Worm (Caenorhabditis elegans) whole organism, L3 larva: Measurements from ENCODE around the gene igeg-2.

Experiments used
- R02D3.7 ChIP-seq: fragments of 150-350 bp; optimal IDR thresholded peaks from 2 replicates; lab custom pipeline; 2014; ENCODE audit warnings: missing biosample characterization, missing genetic modification characterization
- ama-1 ChIP-seq: fragments of 150-350 bp; optimal IDR thresholded peaks from 2 replicates; lab custom pipeline; 2018
- ceh-28 ChIP-seq: fragments of 150-350 bp; optimal IDR thresholded peaks from 2 replicates; lab custom pipeline; 2014; ENCODE audit warnings: missing biosample characterization, missing genetic modification reagents, missing genetic modification characterization
- ceh-82 ChIP-seq: fragments of 150-350 bp; optimal IDR thresholded peaks from 2 replicates; lab custom pipeline; 2014; ENCODE audit warnings: missing biosample characterization, missing genetic modification characterization
- ceh-9 ChIP-seq: sonication (generic microtip); optimal IDR thresholded peaks from 2 replicates; lab custom pipeline; 2018; ENCODE audit warnings: missing biosample characterization, missing genetic modification characterization
- egl-27 ChIP-seq: sonication (generic microtip); optimal IDR thresholded peaks from 4 replicates; lab custom pipeline; 2017; ENCODE audit warnings: missing biosample characterization, missing genetic modification reagents, missing genetic modification characterization
- egl-5 ChIP-seq: fragments of 150-350 bp; optimal IDR thresholded peaks from 2 replicates; lab custom pipeline; 2017; ENCODE audit warnings: missing biosample characterization, missing genetic modification reagents, missing genetic modification characterization, inconsistent platforms
- elt-1 ChIP-seq: fragments of 150-350 bp; optimal IDR thresholded peaks from 2 replicates; lab custom pipeline; 2014; ENCODE audit warnings: missing biosample characterization, missing genetic modification characterization
- elt-2 ChIP-seq: sonication (generic microtip); optimal IDR thresholded peaks from 2 replicates; lab custom pipeline; 2016; ENCODE audit warnings: missing genetic modification reagents, mild to moderate bottlenecking, missing genetic modification characterization, missing compliant biosample characterization
- elt-3 ChIP-seq, 3 experiments: fragments of 150-350 bp in 1 of 3; sonication (generic microtip) in 2 of 3; optimal IDR thresholded peaks; 2 replicates in 2 of 3; 4 replicates in 1 of 3; lab custom pipeline; 2014 to 2017; ENCODE audit warnings: missing biosample characterization in 3 of 3, missing genetic modification characterization in 3 of 3
- eor-1 ChIP-seq, 2 experiments: fragments of 150-350 bp; optimal IDR thresholded peaks; 2 replicates each; lab custom pipeline; 2014 to 2018; ENCODE audit warnings: missing biosample characterization in 2 of 2, missing genetic modification characterization in 2 of 2
- fkh-10 ChIP-seq: sonication (generic microtip); optimal IDR thresholded peaks from 2 replicates; lab custom pipeline; 2017; ENCODE audit warnings: missing biosample characterization, missing genetic modification reagents, missing genetic modification characterization
- fkh-2 ChIP-seq: fragments of 150-350 bp; optimal IDR thresholded peaks from 2 replicates; lab custom pipeline; 2014; ENCODE audit warnings: missing biosample characterization, missing genetic modification reagents, missing genetic modification characterization
- fos-1 ChIP-seq: fragments of 150-350 bp; optimal IDR thresholded peaks from 2 replicates; lab custom pipeline; 2014; ENCODE audit warnings: missing biosample characterization, missing genetic modification characterization
- hmg-11 ChIP-seq: sonication (generic microtip); optimal IDR thresholded peaks from 2 replicates; lab custom pipeline; 2016; ENCODE audit warnings: missing genetic modification characterization, missing compliant biosample characterization
- jun-1 ChIP-seq: fragments of 150-350 bp; optimal IDR thresholded peaks from 2 replicates; lab custom pipeline; 2014; ENCODE audit warnings: missing biosample characterization, missing genetic modification reagents, missing genetic modification characterization
- lin-15B ChIP-seq: fragments of 150-350 bp; optimal IDR thresholded peaks from 2 replicates; lab custom pipeline; 2014; ENCODE audit warnings: missing biosample characterization, missing genetic modification characterization
- lin-39 ChIP-seq: fragments of 150-350 bp; optimal IDR thresholded peaks from 2 replicates; lab custom pipeline; 2018; ENCODE audit warnings: missing biosample characterization, missing genetic modification reagents, missing genetic modification characterization
- lsy-12 ChIP-seq: sonication (generic microtip); optimal IDR thresholded peaks from 2 replicates; lab custom pipeline; 2016; ENCODE audit warnings: mild to moderate bottlenecking, missing genetic modification characterization, missing compliant biosample characterization
- mdl-1 ChIP-seq: fragments of 150-350 bp; optimal IDR thresholded peaks from 2 replicates; lab custom pipeline; 2014; ENCODE audit warnings: missing biosample characterization, missing genetic modification characterization
- nfya-1 ChIP-seq: sonication (generic microtip); optimal IDR thresholded peaks from 2 replicates; lab custom pipeline; 2017; ENCODE audit warnings: missing genetic modification characterization, mild to moderate bottlenecking, missing compliant biosample characterization, antibody characterized with exemption, moderate library complexity; ENCODE audit not compliant: insufficient read depth
- nhr-23 ChIP-seq: fragments of 150-350 bp; optimal IDR thresholded peaks from 2 replicates; lab custom pipeline; 2014; ENCODE audit warnings: missing biosample characterization, missing genetic modification reagents, missing genetic modification characterization
- nhr-25 ChIP-seq: sonication (generic microtip); optimal IDR thresholded peaks from 2 replicates; lab custom pipeline; 2017; ENCODE audit warnings: missing biosample characterization, missing genetic modification characterization
- nhr-43 ChIP-seq: sonication (generic microtip); optimal IDR thresholded peaks from 2 replicates; lab custom pipeline; 2016; ENCODE audit warnings: mild to moderate bottlenecking, missing genetic modification characterization, missing compliant biosample characterization; ENCODE audit not compliant: poor library complexity, severe bottlenecking
- nhr-76 ChIP-seq: fragments of 150-350 bp; sonication (generic microtip); optimal IDR thresholded peaks from 5 replicates; lab custom pipeline; 2014; ENCODE audit warnings: missing biosample characterization, missing genetic modification characterization
- pha-4 ChIP-seq: fragments of 150-350 bp; optimal IDR thresholded peaks from 2 replicates; lab custom pipeline; 2014; ENCODE audit warnings: missing biosample characterization, missing genetic modification reagents, missing genetic modification characterization
- pqm-1 ChIP-seq: fragments of 150-350 bp; optimal IDR thresholded peaks from 2 replicates; lab custom pipeline; 2017; ENCODE audit warnings: missing biosample characterization, missing genetic modification characterization, inconsistent platforms
- sea-2 ChIP-seq: fragments of 150-350 bp; sonication (generic microtip); optimal IDR thresholded peaks from 4 replicates; lab custom pipeline; 2014; ENCODE audit warnings: missing biosample characterization, missing genetic modification reagents, missing genetic modification characterization
- skn-1 ChIP-seq: fragments of 150-350 bp; optimal IDR thresholded peaks from 2 replicates; lab custom pipeline; 2014; ENCODE audit warnings: missing biosample characterization, missing genetic modification characterization
- snpc-4 ChIP-seq: fragments of 150-350 bp; optimal IDR thresholded peaks from 2 replicates; lab custom pipeline; 2014; ENCODE audit warnings: missing biosample characterization, missing genetic modification characterization
- tbx-2 ChIP-seq: sonication (generic microtip); optimal IDR thresholded peaks from 2 replicates; lab custom pipeline; 2016; ENCODE audit warnings: mild to moderate bottlenecking, missing genetic modification characterization, missing compliant biosample characterization
- unc-39 ChIP-seq: sonication (generic microtip); optimal IDR thresholded peaks from 4 replicates; lab custom pipeline; 2017; ENCODE audit warnings: missing biosample characterization, missing genetic modification characterization
- zag-1 ChIP-seq: fragments of 150-350 bp; optimal IDR thresholded peaks from 2 replicates; lab custom pipeline; 2014; ENCODE audit warnings: missing biosample characterization, missing genetic modification characterization
- ztf-11 ChIP-seq: fragments of 150-350 bp; optimal IDR thresholded peaks from 2 replicates; lab custom pipeline; 2014; ENCODE audit warnings: missing biosample characterization, missing genetic modification characterization

The igeg-2 gene

ce11 chrX:11435488-11435887 is 10.9 kb downstream of the igeg-2 start:
- no peak for TF ChIP-seq snpc-4 (tag; lab: Kevin White, UChicago)
- no peak for TF ChIP-seq R02D3.7
- TF ChIP-seq zag-1 (tag; lab: Kevin White, UChicago): no peak

ce11 chrX:11433488-11433887 is 12.9 kb downstream of the igeg-2 start, which contains the start of gene hum-4:
hum-4 (minus strand) TSS chrX:11433588.
- TF ChIP-seq lsy-12 (tag; lab: Kevin White, UChicago) (no peak), elt-3 (tag; optimal IDR thresholded peaks at IDR 0.05; lab: Kevin White, UChicago) (peak in 1 of 3 experiments; percentile 36), skn-1 (tag; lab: Kevin White, UChicago) (no peak), nhr-76 (tag; lab: Kevin White, UChicago) (no peak)

- TF ChIP-seq egl-27 (no peak), ceh-9 (tag; lab: Kevin White, UChicago) (no peak), snpc-4 (tag; lab: Kevin White, UChicago) (no peak), unc-39 (no peak), sea-2 (GFP tag; lab: Kevin White, UChicago) (no peak), skn-1 (tag; lab: Kevin White, UChicago) (no peak), pha-4 (tag; lab: Kevin White, UChicago) (no peak), nhr-25 (tag; lab: Kevin White, UChicago) (no peak), elt-1 (tag; lab: Kevin White, UChicago) (no peak), lin-39 (no peak), mdl-1 (tag; lab: Kevin White, UChicago) (no peak), elt-3 (tag; optimal IDR thresholded peaks at IDR 0.05; lab: Kevin White, UChicago) (no peak)
- TF ChIP-seq, all 47 proteins: peak for 0
Measured at ce11 chrX:11427550-11427949, 18.9 kb downstream of the igeg-2 start.

ce11 chrX:11426647-11427046 is 19.8 kb downstream of the igeg-2 start:
- TF ChIP-seq nfya-1 (tag; lab: Kevin White, UChicago): no peak
- TF ChIP-seq ceh-28 (tag; lab: Kevin White, UChicago): no peak
- TF ChIP-seq elt-2 (tag; lab: Kevin White, UChicago): peak; percentile 57

- TF ChIP-seq nhr-25 (tag; lab: Kevin White, UChicago): peak; percentile 72
- TF ChIP-seq hmg-11 (tag; lab: Kevin White, UChicago): no peak
- TF ChIP-seq nhr-23 (tag; lab: Kevin White, UChicago): peak; percentile 4
Measured at ce11 chrX:11419988-11420387, 26.4 kb downstream of the igeg-2 start, which contains the start of gene F46C3.6. F46C3.6 (minus strand) TSS chrX:11420074.

- TF ChIP-seq skn-1 (tag; lab: Kevin White, UChicago) (no peak), pha-4 (tag; lab: Kevin White, UChicago) (peak; percentile 10), egl-27 (no peak), ama-1 (lab: Kevin White, UChicago) (no peak), mdl-1 (tag; lab: Kevin White, UChicago) (no peak), snpc-4 (tag; lab: Kevin White, UChicago) (no peak), fkh-10 (no peak), ceh-28 (tag; lab: Kevin White, UChicago) (no peak), ceh-9 (tag; lab: Kevin White, UChicago) (no peak), elt-3 (tag; optimal IDR thresholded peaks at IDR 0.05; lab: Kevin White, UChicago) (no peak), lsy-12 (tag; lab: Kevin White, UChicago) (no peak), lin-15B (tag; lab: Kevin White, UChicago) (no peak), tbx-2 (tag; lab: Kevin White, UChicago) (no peak), elt-2 (tag; lab: Kevin White, UChicago) (peak; percentile 24), nhr-23 (tag; lab: Kevin White, UChicago) (no peak), egl-5 (tag; lab: Kevin White, UChicago) (no peak)
- TF ChIP-seq, all 47 proteins: peak for 2
Measured at ce11 chrX:11418667-11419066, 27.8 kb downstream of the igeg-2 start, which contains the start of gene F46C3.2. F46C3.2 (minus strand) TSS chrX:11418767.

- TF ChIP-seq ceh-28 (tag; lab: Kevin White, UChicago) (no peak), hmg-11 (tag; lab: Kevin White, UChicago) (peak; percentile 25), jun-1 (tag; lab: Kevin White, UChicago) (peak; percentile 83), tbx-2 (tag; lab: Kevin White, UChicago) (no peak), fos-1 (tag; lab: Kevin White, UChicago) (no peak), eor-1 (tag; optimal IDR thresholded peaks at IDR 0.05; lab: Kevin White, UChicago) (no peak), pha-4 (tag; lab: Kevin White, UChicago) (peak; percentile 75), lin-15B (tag; lab: Kevin White, UChicago) (no peak), ceh-82 (tag; lab: Kevin White, UChicago) (no peak), nhr-43 (tag; lab: Kevin White, UChicago) (peak; percentile 2), ztf-11 (no peak), pqm-1 (tag; lab: Kevin White, UChicago) (peak; percentile 11), skn-1 (tag; lab: Kevin White, UChicago) (peak; percentile 2), mdl-1 (tag; lab: Kevin White, UChicago) (peak; percentile 20), ceh-9 (tag; lab: Kevin White, UChicago) (no peak), R02D3.7 (no peak), nhr-23 (tag; lab: Kevin White, UChicago) (peak; percentile 63), nhr-25 (tag; lab: Kevin White, UChicago) (peak; percentile 66), nfya-1 (tag; lab: Kevin White, UChicago) (peak; percentile 14), elt-2 (tag; lab: Kevin White, UChicago) (peak; percentile 72), zag-1 (tag; lab: Kevin White, UChicago) (no peak), fkh-2 (tag; lab: Kevin White, UChicago) (no peak), egl-5 (tag; lab: Kevin White, UChicago) (peak; percentile 52)
- TF ChIP-seq, all 47 proteins: peak for 12
Measured at ce11 chrX:11414837-11415550, 31.4 kb downstream of the igeg-2 start, which contains the start of gene pek-1. pek-1 (minus strand) TSS chrX:11414887.
